Worm (Caenorhabditis elegans) whole organism, L1 larva: ENCODE results near the gene srx-43.

ENCODE experiments used
- C16A3.4 ChIP-seq: fragments of 150-350 bp; optimal IDR thresholded peaks from 2 replicates; lab custom pipeline; 2014; ENCODE audit warnings: missing biosample characterization, missing genetic modification characterization
- C34B4.2 ChIP-seq: sonication (generic microtip); optimal IDR thresholded peaks from 2 replicates; lab custom pipeline; 2017; ENCODE audit warnings: mild to moderate bottlenecking, missing genetic modification characterization, missing compliant biosample characterization
- aha-1 ChIP-seq: fragments of 150-350 bp; optimal IDR thresholded peaks from 2 replicates; lab custom pipeline; 2014; ENCODE audit warnings: missing biosample characterization, missing genetic modification characterization
- blmp-1 ChIP-seq: fragments of 150-350 bp; optimal IDR thresholded peaks from 2 replicates; lab custom pipeline; 2014; ENCODE audit warnings: missing biosample characterization, missing genetic modification characterization
- ceh-8 ChIP-seq: fragments of 200-800 bp; sonication (Bioruptor generic); optimal IDR thresholded peaks from 2 replicates; lab custom pipeline; 2018; ENCODE audit warnings: mild to moderate bottlenecking, missing genetic modification characterization, moderate library complexity, missing compliant biosample characterization
- ceh-90 ChIP-seq: sonication (generic microtip); optimal IDR thresholded peaks from 2 replicates; lab custom pipeline; 2016; ENCODE audit warnings: missing genetic modification characterization, missing compliant biosample characterization
- dpl-1 ChIP-seq, 3 experiments: fragments of 150-350 bp in 2 of 3; sonication (generic microtip) in 1 of 3; optimal IDR thresholded peaks; 2 replicates each; lab custom pipeline; 2014 to 2017; ENCODE audit warnings: missing biosample characterization in 3 of 3, missing genetic modification characterization in 3 of 3, missing genetic modification reagents in 3 of 3
- efl-1 ChIP-seq, 4 experiments: fragments of 150-350 bp; optimal IDR thresholded peaks in 3 of 4; peaks in 1 of 4; 1 replicate in 1 of 4; 2 replicates in 3 of 4; lab custom pipeline; 2014; ENCODE audit warnings: missing biosample characterization in 2 of 4, missing genetic modification characterization in 2 of 4, missing genetic modification reagents in 2 of 4
- elt-2 ChIP-seq: sonication (generic microtip); optimal IDR thresholded peaks from 2 replicates; lab custom pipeline; 2016; ENCODE audit warnings: missing genetic modification characterization, mild to moderate bottlenecking, inconsistent platforms, missing compliant biosample characterization, missing genetic modification reagents
- ets-5 ChIP-seq: fragments of 200-800 bp; sonication (Bioruptor generic); IDR thresholded peaks from 2 replicates; pipeline ENCODE4 v1.3.6; 2022; ENCODE audit warnings: missing genetic modification characterization, missing compliant biosample characterization
- fkh-10 ChIP-seq: sonication (generic microtip); optimal IDR thresholded peaks from 2 replicates; lab custom pipeline; 2017; ENCODE audit warnings: missing biosample characterization, missing genetic modification reagents, missing genetic modification characterization
- fkh-8 ChIP-seq: sonication (generic microtip); optimal IDR thresholded peaks from 2 replicates; lab custom pipeline; 2016; ENCODE audit warnings: mild to moderate bottlenecking, missing genetic modification characterization, missing compliant biosample characterization
- grh-1 ChIP-seq: fragments of 200-800 bp; sonication (Bioruptor generic); IDR thresholded peaks from 2 replicates; pipeline ENCODE4 v1.3.6; 2022; ENCODE audit warnings: missing genetic modification reagents, missing genetic modification characterization, missing compliant biosample characterization
- hlh-17 ChIP-seq: fragments of 200-800 bp; sonication (Bioruptor generic); optimal IDR thresholded peaks from 2 replicates; lab custom pipeline; 2018; ENCODE audit warnings: missing genetic modification characterization, mild to moderate bottlenecking, missing compliant biosample characterization, moderate library complexity, borderline replicate concordance
- hlh-4 ChIP-seq: sonication (generic microtip); optimal IDR thresholded peaks from 2 replicates; lab custom pipeline; 2016; ENCODE audit warnings: mild to moderate bottlenecking, missing genetic modification characterization, missing compliant biosample characterization
- lin-13 ChIP-seq: fragments of 150-350 bp; optimal IDR thresholded peaks from 2 replicates; lab custom pipeline; 2014; ENCODE audit warnings: missing biosample characterization, missing genetic modification reagents, missing genetic modification characterization
- lir-3 ChIP-seq: sonication (generic microtip); optimal IDR thresholded peaks from 2 replicates; lab custom pipeline; 2016; ENCODE audit warnings: mild to moderate bottlenecking, missing genetic modification characterization, moderate library complexity, missing compliant biosample characterization; ENCODE audit not compliant: poor library complexity
- lsy-2 ChIP-seq, 2 experiments: fragments of 150-350 bp; optimal IDR thresholded peaks; 2 replicates each; lab custom pipeline; 2014; ENCODE audit warnings: missing biosample characterization in 2 of 2, missing genetic modification characterization in 2 of 2
- mab-9 ChIP-seq: fragments of 200-800 bp; sonication (Bioruptor generic); IDR thresholded peaks from 2 replicates; pipeline ENCODE4 v1.3.6; 2022; ENCODE audit warnings: missing genetic modification reagents, missing genetic modification characterization, missing compliant biosample characterization
- mef-2 ChIP-seq: fragments of 150-350 bp; optimal IDR thresholded peaks from 2 replicates; lab custom pipeline; 2014; ENCODE audit warnings: missing biosample characterization, missing genetic modification characterization
- nhr-11 ChIP-seq: fragments of 150-350 bp; optimal IDR thresholded peaks from 2 replicates; lab custom pipeline; 2014; ENCODE audit warnings: missing biosample characterization, missing genetic modification characterization
- nhr-12 ChIP-seq: sonication (generic microtip); optimal IDR thresholded peaks from 2 replicates; lab custom pipeline; 2017; ENCODE audit warnings: missing biosample characterization, missing genetic modification characterization
- nhr-19 ChIP-seq: fragments of 200-800 bp; sonication (Bioruptor generic); conservative IDR thresholded peaks from 2 replicates; pipeline ENCODE4 v1.3.6; 2022; ENCODE audit warnings: missing genetic modification characterization, missing compliant biosample characterization
- nhr-47 ChIP-seq: sonication (generic microtip); optimal IDR thresholded peaks from 2 replicates; lab custom pipeline; 2016; ENCODE audit warnings: mild to moderate bottlenecking, missing genetic modification characterization, moderate library complexity, missing compliant biosample characterization
- nhr-71 ChIP-seq: sonication (generic microtip); optimal IDR thresholded peaks from 2 replicates; lab custom pipeline; 2016; ENCODE audit warnings: mild to moderate bottlenecking, missing genetic modification characterization, moderate library complexity, missing compliant biosample characterization
- skn-1 ChIP-seq: fragments of 150-350 bp; optimal IDR thresholded peaks from 2 replicates; lab custom pipeline; 2014; ENCODE audit warnings: missing biosample characterization, missing genetic modification characterization
- sptf-1 ChIP-seq: fragments of 150-350 bp; optimal IDR thresholded peaks from 2 replicates; lab custom pipeline; 2014; ENCODE audit warnings: missing biosample characterization, missing genetic modification characterization
- sup-37 ChIP-seq: fragments of 200-800 bp; sonication (Bioruptor generic); optimal IDR thresholded peaks from 2 replicates; lab custom pipeline; 2018; ENCODE audit warnings: mild to moderate bottlenecking, missing genetic modification characterization, missing compliant biosample characterization
- tlp-1 ChIP-seq: fragments of 150-350 bp; optimal IDR thresholded peaks from 2 replicates; lab custom pipeline; 2014; ENCODE audit warnings: missing biosample characterization, missing genetic modification characterization
- unc-30 ChIP-seq: sonication (generic microtip); optimal IDR thresholded peaks from 2 replicates; lab custom pipeline; 2017; ENCODE audit warnings: missing biosample characterization, missing genetic modification characterization
- unc-62 ChIP-seq: fragments of 150-350 bp; optimal IDR thresholded peaks from 2 replicates; lab custom pipeline; 2014; ENCODE audit warnings: missing biosample characterization, missing genetic modification reagents, missing genetic modification characterization
- unc-98 ChIP-seq: fragments of 200-800 bp; sonication (Bioruptor generic); IDR thresholded peaks from 2 replicates; pipeline ENCODE4 v1.3.6; 2022; ENCODE audit warnings: missing genetic modification characterization, missing compliant biosample characterization
- xbp-1 ChIP-seq: sonication (generic microtip); optimal IDR thresholded peaks from 2 replicates; lab custom pipeline; 2016; ENCODE audit warnings: missing genetic modification characterization, missing compliant biosample characterization
- ztf-4 ChIP-seq: fragments of 150-350 bp; optimal IDR thresholded peaks from 2 replicates; lab custom pipeline; 2014; ENCODE audit warnings: missing biosample characterization, missing genetic modification characterization

Gene srx-43

DNA sequence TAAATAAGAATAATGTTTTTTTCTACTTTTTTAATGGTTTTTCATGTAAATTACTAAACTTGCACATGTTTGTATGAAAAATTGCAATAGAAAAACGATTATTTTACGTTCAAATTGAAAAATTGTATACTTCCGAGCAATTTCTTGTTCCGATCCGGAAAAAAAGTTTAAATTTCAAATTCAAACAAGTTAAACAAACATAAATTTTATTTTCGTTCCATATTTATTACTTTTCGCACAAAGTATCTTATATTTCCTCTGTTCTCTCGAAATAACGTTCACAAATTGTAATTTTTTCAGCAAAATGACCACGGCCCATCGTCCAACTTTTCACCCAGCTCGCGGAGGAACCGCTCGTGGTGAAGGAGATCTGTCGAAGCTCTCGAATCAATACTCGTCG lies 5.3 kb downstream of the srx-43 start, which contains the start of gene cwc-15:
TSS of gene cwc-15 (plus strand) at position 301 of the 400 bp plus-strand sequence.
- TF ChIP-seq nhr-47 (tag; lab: Kevin White, UChicago) (no peak), mef-2 (tag; lab: Kevin White, UChicago) (no peak), lir-3 (no peak), nhr-19 (GFP tag; lab: Robert Waterston, UW) (no peak), ets-5 (GFP tag; lab: Robert Waterston, UW) (no peak), unc-98 (GFP tag; lab: Robert Waterston, UW) (no peak), xbp-1 (tag; lab: Kevin White, UChicago) (no peak), fkh-10 (GFP tag; lab: Kevin White, UChicago) (no peak), sup-37 (GFP tag; lab: Kevin White, UChicago) (no peak), hlh-17 (GFP tag; lab: Kevin White, UChicago) (no peak), tlp-1 (tag; lab: Kevin White, UChicago) (no peak), efl-1 (optimal IDR thresholded peaks at IDR 0.05; lab: Kevin White, UChicago) (no peak), efl-1 (GFP tag; optimal IDR thresholded peaks at IDR 0.05 in 1 of 2; lab: Kevin White, UChicago) (no peak), grh-1 (GFP tag; lab: Robert Waterston, UW) (no peak), lin-13 (no peak), C34B4.2 (no peak), mab-9 (GFP tag; lab: Robert Waterston, UW) (no peak), fkh-8 (no peak), unc-30 (tag; lab: Kevin White, UChicago) (no peak), ceh-90 (tag; lab: Kevin White, UChicago) (no peak), aha-1 (no peak)
- TF ChIP-seq, all 84 proteins: peak for 0

DNA sequence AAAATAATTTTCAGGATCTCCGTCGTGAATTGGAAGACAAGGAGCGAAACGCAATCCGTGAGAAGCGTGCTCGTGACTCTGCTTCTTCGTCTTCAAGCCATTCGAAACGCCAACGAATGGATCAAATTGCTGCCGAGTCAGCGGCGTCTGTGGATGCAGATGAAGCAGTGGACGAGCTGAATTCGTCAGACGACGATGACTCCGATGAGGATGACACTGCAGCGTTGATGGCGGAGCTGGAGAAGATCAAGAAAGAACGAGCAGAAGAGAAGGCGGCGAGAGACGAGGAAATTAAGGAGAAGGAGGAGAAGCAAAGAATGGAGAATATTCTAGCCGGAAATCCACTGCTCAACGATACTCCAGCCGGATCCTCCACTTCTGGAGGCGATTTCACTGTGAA lies 5.8 kb downstream of the srx-43 start:
- TF ChIP-seq dpl-1 (GFP tag; optimal IDR thresholded peaks at IDR 0.05; lab: Kevin White, UChicago) (no peak), ceh-8 (GFP tag; lab: Kevin White, UChicago) (peak; percentile 5)
- TF ChIP-seq, all 84 proteins: peak for 1

DNA sequence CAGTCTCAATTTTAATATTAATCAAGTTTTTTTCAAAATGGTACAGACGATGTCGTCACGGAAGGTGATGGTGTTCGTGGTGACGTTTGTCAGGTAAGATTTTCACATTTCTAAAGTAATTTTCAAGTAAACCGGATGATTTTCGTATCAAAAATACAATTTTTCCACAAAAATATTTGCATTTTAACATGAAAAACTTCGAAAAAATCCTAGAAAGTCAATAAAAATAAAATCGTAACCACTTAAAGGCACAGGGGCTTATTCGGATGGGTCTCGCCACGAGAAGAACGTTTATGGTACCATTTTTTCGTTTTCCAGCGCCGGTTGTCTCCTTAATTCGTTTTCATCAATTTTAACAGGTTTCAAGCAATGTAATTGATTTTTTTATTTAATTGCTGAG lies 6.5 kb downstream of the srx-43 start, which contains the start of gene T10C6.6:
TSS of gene T10C6.6 (plus strand) at position 27 of the 400 bp plus-strand sequence.
- TF ChIP-seq elt-2 (tag; lab: Kevin White, UChicago) (peak; percentile 27), efl-1 (optimal IDR thresholded peaks at IDR 0.05; lab: Kevin White, UChicago) (no peak), efl-1 (GFP tag; optimal IDR thresholded peaks at IDR 0.05 in 1 of 2; lab: Kevin White, UChicago) (peak in 1 of 2 experiments; percentile 82), C16A3.4 (tag; lab: Kevin White, UChicago) (no peak)
- TF ChIP-seq, all 84 proteins: peak for 2

DNA sequence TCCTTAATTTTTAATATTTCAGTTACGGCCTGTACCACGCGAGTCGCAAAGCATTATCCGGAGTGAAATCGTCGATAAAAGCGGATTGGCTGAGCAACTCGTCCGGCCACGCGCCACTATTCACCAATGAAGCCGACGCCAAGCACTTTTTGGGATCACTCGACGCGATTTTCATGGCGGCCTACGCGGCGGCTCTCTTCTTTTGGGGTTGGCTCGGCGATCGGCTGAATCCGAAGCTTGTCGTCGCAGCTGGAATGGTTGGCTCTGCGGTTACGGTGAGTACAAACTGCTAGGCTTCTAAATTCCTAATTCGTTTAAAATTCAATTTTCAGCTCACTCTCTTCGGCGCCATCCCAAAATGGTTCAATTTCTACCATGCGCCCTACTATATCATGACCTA lies 7.1 kb downstream of the srx-43 start:
- TF ChIP-seq sptf-1 (tag; lab: Kevin White, UChicago) (no peak), lsy-2 (tag; optimal IDR thresholded peaks at IDR 0.05; lab: Kevin White, UChicago) (no peak), hlh-4 (tag; lab: Kevin White, UChicago) (no peak)

DNA sequence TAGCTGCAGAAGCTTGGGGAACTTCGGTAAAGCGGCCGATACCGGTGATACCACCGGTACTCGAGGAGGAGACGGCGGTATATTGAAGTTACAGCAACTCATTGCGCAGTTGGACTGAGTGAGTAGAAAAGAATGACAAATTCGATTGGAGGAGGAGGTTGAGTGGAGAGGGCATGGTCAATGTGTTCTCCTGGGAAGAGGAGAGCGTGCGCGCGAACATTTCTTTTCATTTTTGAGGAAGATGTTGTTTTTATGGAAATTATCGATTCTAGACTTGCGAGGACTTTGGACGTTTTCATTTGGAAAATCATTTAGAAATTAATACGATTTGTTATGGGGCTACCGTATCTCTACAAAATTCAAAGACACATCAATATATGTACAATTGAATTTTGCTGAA lies 11.5 kb downstream of the srx-43 start:
- TF ChIP-seq blmp-1 (no peak), efl-1 (optimal IDR thresholded peaks at IDR 0.05; lab: Kevin White, UChicago) (no peak), efl-1 (GFP tag; optimal IDR thresholded peaks at IDR 0.05 in 1 of 2; lab: Kevin White, UChicago) (peak in 1 of 2 experiments; percentile 46)

DNA sequence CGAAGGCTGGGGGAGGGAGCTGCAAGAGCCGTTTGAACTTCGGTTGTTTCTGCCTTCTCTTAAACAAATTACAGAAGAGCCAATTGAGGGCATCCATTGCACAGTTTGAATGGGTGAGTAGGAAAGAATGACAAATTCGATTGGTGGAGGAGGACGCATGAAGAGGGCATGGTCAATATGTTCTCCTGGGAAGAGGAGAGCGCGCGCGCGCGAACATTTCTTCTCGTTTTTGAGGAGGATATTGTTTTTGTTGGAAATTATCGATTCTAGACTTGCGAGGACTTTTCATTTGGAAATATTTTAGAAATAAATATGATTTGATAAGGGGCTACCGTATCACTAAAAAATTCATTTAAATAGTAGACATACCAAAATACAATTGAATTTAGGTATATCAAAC lies 13.8 kb downstream of the srx-43 start, which contains the start of gene T10C6.7:
TSS of gene T10C6.7 (minus strand) at position 143 of the 400 bp plus-strand sequence.
- no peak for TF ChIP-seq skn-1 (tag; lab: Kevin White, UChicago)
- no peak for TF ChIP-seq hlh-17 (GFP tag; lab: Kevin White, UChicago)
- TF ChIP-seq sptf-1 (tag; lab: Kevin White, UChicago): no peak
- no peak for TF ChIP-seq ztf-4
- no peak for TF ChIP-seq nhr-71 (tag; lab: Kevin White, UChicago)
- TF ChIP-seq unc-62 (GFP tag; lab: Kevin White, UChicago): no peak
- TF ChIP-seq nhr-12 (tag; lab: Kevin White, UChicago): no peak
- TF ChIP-seq nhr-11: no peak
